Fruit fly (Drosophila melanogaster): Measurements from ENCODE around the gene CG14626.

DNA sequence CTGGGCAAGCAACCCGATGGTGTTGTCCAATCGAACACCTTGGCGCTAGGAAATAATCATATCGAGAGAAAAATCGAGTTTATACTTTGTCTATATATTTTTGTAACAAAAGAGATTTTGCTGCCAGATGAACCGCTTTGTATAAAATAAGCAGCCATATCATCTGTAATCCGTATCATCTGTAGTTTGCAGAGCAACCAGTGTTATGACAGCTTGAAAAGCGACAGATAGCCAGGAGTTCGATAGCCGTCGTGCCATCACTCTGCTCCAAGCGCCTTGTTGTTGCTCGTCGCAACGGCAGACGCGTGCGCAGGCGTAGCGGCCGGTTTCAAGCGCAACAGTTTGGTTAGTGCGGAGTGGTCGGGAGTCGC, 49.6 kb upstream of the CG14626 start:
- TF ChIP-seq psq (GFP tag; optimal IDR thresholded peaks at IDR 0.05) (no peak), usp (GFP tag; optimal IDR thresholded peaks at IDR 0.05) (no peak), dl (GFP tag; optimal IDR thresholded peaks at IDR 0.05; ENCODE audit: insufficient read depth in 1 of 2, partially characterized antibody in 2 of 2) (no peak)
